Worm (Caenorhabditis elegans): ENCODE measurements around the gene catp-7.
A peak's percentile ranks its signal among the peaks of the same experiment; 100 is the strongest.

Gene catp-7

ce11 chrIV:8587057-8587456 is 1.3 kb downstream of the catp-7 start:
- no peak for TF ChIP-seq ceh-45 (GFP tag; IDR thresholded peaks at IDR 0.05)
- TF ChIP-seq che-1 (tag; optimal IDR thresholded peaks at IDR 0.05) = no peak
- TF ChIP-seq tbx-2 (tag; optimal IDR thresholded peaks at IDR 0.05) = peak; percentile 3
- no peak for TF ChIP-seq zip-5 (tag; optimal IDR thresholded peaks at IDR 0.05)
- no peak for TF ChIP-seq rnt-1 (tag; optimal IDR thresholded peaks at IDR 0.05)
- TF ChIP-seq ceh-14 (tag; optimal IDR thresholded peaks at IDR 0.05) = peak; percentile 35
- TF ChIP-seq Y22D7AL.16 (tag; optimal IDR thresholded peaks at IDR 0.05) = no peak
- no peak for TF ChIP-seq unc-3 (GFP tag; conservative IDR thresholded peaks at IDR 0.05)
- no peak for TF ChIP-seq unc-3 (tag; optimal IDR thresholded peaks at IDR 0.05)
- no peak for TF ChIP-seq hlh-6 (tag; optimal IDR thresholded peaks at IDR 0.05)
- TF ChIP-seq npax-4 (tag; optimal IDR thresholded peaks at IDR 0.05) = no peak
- no peak for TF ChIP-seq hlh-30 (tag; optimal IDR thresholded peaks at IDR 0.05; ENCODE audit: insufficient read depth)
- peak; percentile 80 for TF ChIP-seq unc-55 (GFP tag; optimal IDR thresholded peaks at IDR 0.05)
- no peak for TF ChIP-seq ama-1 (optimal IDR thresholded peaks at IDR 0.05)
- TF ChIP-seq pha-2 (tag; optimal IDR thresholded peaks at IDR 0.05) = no peak
- no peak for TF ChIP-seq sox-4 (tag; optimal IDR thresholded peaks at IDR 0.05)
- peak; percentile 29 for TF ChIP-seq nfya-1 (tag; optimal IDR thresholded peaks at IDR 0.05)
- no peak for TF ChIP-seq elt-4 (tag; optimal IDR thresholded peaks at IDR 0.05)
- TF ChIP-seq F13H6.1 (tag; optimal IDR thresholded peaks at IDR 0.05) = peak; percentile 17
- no peak for TF ChIP-seq unc-86 (tag; optimal IDR thresholded peaks at IDR 0.05)
- no peak for TF ChIP-seq ceh-9 (tag; optimal IDR thresholded peaks at IDR 0.05)
- no peak for TF ChIP-seq ceh-48 (tag; optimal IDR thresholded peaks at IDR 0.05)
- no peak for TF ChIP-seq ztf-16 (tag; optimal IDR thresholded peaks at IDR 0.05)
- no peak for TF ChIP-seq ets-4 (tag; optimal IDR thresholded peaks at IDR 0.05)
- no peak for TF ChIP-seq ceh-34 (tag; optimal IDR thresholded peaks at IDR 0.05)
- TF ChIP-seq fkh-10 (GFP tag; optimal IDR thresholded peaks at IDR 0.05) = no peak
- no peak for TF ChIP-seq pag-3 (tag; optimal IDR thresholded peaks at IDR 0.05; ENCODE audit: borderline replicate concordance)
- TF ChIP-seq ceh-31 (tag; optimal IDR thresholded peaks at IDR 0.05) = peak; percentile 5

- TF ChIP-seq F13H6.1 (tag; optimal IDR thresholded peaks at IDR 0.05) (no peak), pqm-1 (tag; optimal IDR thresholded peaks at IDR 0.05) (no peak), ets-4 (tag; optimal IDR thresholded peaks at IDR 0.05) (no peak), ceh-45 (GFP tag; IDR thresholded peaks at IDR 0.05) (no peak), K02D7.2 (tag; optimal IDR thresholded peaks at IDR 0.05) (no peak)
Measured at ce11 chrIV:8587605-8588004, 1.8 kb downstream of the catp-7 start.

- TF ChIP-seq ceh-24 (tag; optimal IDR thresholded peaks at IDR 0.05) = no peak
Measured at ce11 chrIV:8595317-8595716, 9.5 kb downstream of the catp-7 start, which contains the start of gene Y59H11AR.3. TSS of gene Y59H11AR.3 (minus strand) at chrIV:8595417.

- no peak for TF ChIP-seq hlh-8 (tag; optimal IDR thresholded peaks at IDR 0.05)
- TF ChIP-seq lim-6 (tag; optimal IDR thresholded peaks at IDR 0.05) = no peak
- TF ChIP-seq nfya-1 (tag; optimal IDR thresholded peaks at IDR 0.05) = no peak
- no peak for TF ChIP-seq pat-9 (tag; optimal IDR thresholded peaks at IDR 0.05)
- TF ChIP-seq pha-2 (tag; optimal IDR thresholded peaks at IDR 0.05) = no peak
- no peak for TF ChIP-seq ceh-45 (GFP tag; IDR thresholded peaks at IDR 0.05)
- TF ChIP-seq mec-3 (tag; optimal IDR thresholded peaks at IDR 0.05; ENCODE audit: borderline replicate concordance) = no peak
- TF ChIP-seq pha-4 (tag; optimal IDR thresholded peaks at IDR 0.05) = no peak
- TF ChIP-seq hlh-15 (tag; optimal IDR thresholded peaks at IDR 0.05) = no peak
- no peak for TF ChIP-seq ttx-3 (tag; optimal IDR thresholded peaks at IDR 0.05)
- TF ChIP-seq ceh-14 (tag; optimal IDR thresholded peaks at IDR 0.05) = no peak
- no peak for TF ChIP-seq syd-9 (tag; optimal IDR thresholded peaks at IDR 0.05)
- no peak for TF ChIP-seq elt-4 (tag; optimal IDR thresholded peaks at IDR 0.05)
- TF ChIP-seq rnt-1 (tag; optimal IDR thresholded peaks at IDR 0.05) = no peak
- no peak for TF ChIP-seq sox-2 (GFP tag; IDR thresholded peaks at IDR 0.05)
Measured at ce11 chrIV:8595767-8596166, 10.0 kb downstream of the catp-7 start, which contains the start of gene clec-181. TSS of gene clec-181 (plus strand) at chrIV:8596067.
